Fruit fly (Drosophila melanogaster) whole organism, embryonic: Measurements from ENCODE around the gene CG14866.

Experiments
- Abd-B ChIP-seq: fragments of 200-800 bp; sonication (Bioruptor generic); optimal IDR thresholded peaks from 2 replicates; lab custom pipeline; 2018; ENCODE audit warnings: missing biosample characterization, mild to moderate bottlenecking, missing genetic modification characterization, moderate library complexity
- B-H1 ChIP-seq: fragments of 200-800 bp; sonication (Bioruptor generic); IDR thresholded peaks from 3 replicates; pipeline ENCODE4 v1.3.6; 2022; ENCODE audit warnings: missing biosample characterization, missing genetic modification characterization
- CG10267 ChIP-seq: fragments of 200-800 bp; sonication (Bioruptor generic); optimal IDR thresholded peaks from 2 replicates; lab custom pipeline; 2018; ENCODE audit warnings: missing biosample characterization, mild to moderate bottlenecking, missing genetic modification characterization, moderate library complexity
- CG11247 ChIP-seq: fragments of 200-800 bp; sonication (Bioruptor generic); IDR thresholded peaks from 2 replicates; pipeline ENCODE4 v1.3.6; 2022; ENCODE audit warnings: missing biosample characterization, missing genetic modification characterization
- CG11696 ChIP-seq: fragments of 200-800 bp; sonication (Bioruptor generic); IDR thresholded peaks from 2 replicates; pipeline ENCODE4 v1.3.6; 2022; ENCODE audit warnings: missing biosample characterization, missing genetic modification characterization
- CG12659 ChIP-seq: fragments of 200-800 bp; sonication (Bioruptor generic); optimal IDR thresholded peaks from 3 replicates; lab custom pipeline; 2017; ENCODE audit warnings: mild to moderate bottlenecking, missing biosample characterization, missing genetic modification reagents, missing genetic modification characterization
- CG13624 ChIP-seq: fragments of 200-800 bp; sonication (Bioruptor generic); optimal IDR thresholded peaks from 2 replicates; lab custom pipeline; 2016; ENCODE audit warnings: missing biosample characterization, missing genetic modification characterization
- CG14014 ChIP-seq: fragments of 200-800 bp; sonication (Bioruptor generic); IDR thresholded peaks from 2 replicates; pipeline ENCODE4 v1.3.6; 2022; ENCODE audit warnings: missing biosample characterization, missing genetic modification characterization
- CG14667 ChIP-seq: fragments of 200-800 bp; sonication (Bioruptor generic); IDR thresholded peaks from 2 replicates; pipeline ENCODE4 v1.3.6; 2022; ENCODE audit warnings: missing biosample characterization, missing genetic modification characterization
- CG17186 ChIP-seq: fragments of 200-800 bp; sonication (Bioruptor generic); optimal IDR thresholded peaks from 3 replicates; lab custom pipeline; 2017; ENCODE audit warnings: missing biosample characterization, missing genetic modification reagents, missing genetic modification characterization
- CG2116 ChIP-seq: fragments of 200-800 bp; sonication (Bioruptor generic); optimal IDR thresholded peaks from 3 replicates; lab custom pipeline; 2018; ENCODE audit warnings: missing biosample characterization, mild to moderate bottlenecking, missing genetic modification characterization
- CG33557 ChIP-seq: fragments of 200-800 bp; sonication (Bioruptor generic); optimal IDR thresholded peaks from 2 replicates; lab custom pipeline; 2019; ENCODE audit warnings: missing biosample characterization, mild to moderate bottlenecking, missing genetic modification characterization, moderate library complexity
- CG3407 ChIP-seq: fragments of 200-800 bp; sonication (Bioruptor generic); optimal IDR thresholded peaks from 2 replicates; lab custom pipeline; 2018; ENCODE audit warnings: missing biosample characterization, mild to moderate bottlenecking, missing genetic modification characterization
- CG4707 ChIP-seq: fragments of 200-800 bp; sonication (Bioruptor generic); optimal IDR thresholded peaks from 2 replicates; lab custom pipeline; 2018; ENCODE audit warnings: missing biosample characterization, mild to moderate bottlenecking, missing genetic modification characterization, moderate library complexity
- CG6175 ChIP-seq: fragments of 200-800 bp; sonication (Bioruptor generic); IDR thresholded peaks from 3 replicates; pipeline ENCODE4 v1.3.6; 2022; ENCODE audit warnings: missing biosample characterization, missing genetic modification characterization
- CG9797 ChIP-seq: fragments of 200-800 bp; sonication (Bioruptor generic); optimal IDR thresholded peaks from 3 replicates; lab custom pipeline; 2018; ENCODE audit warnings: missing biosample characterization, mild to moderate bottlenecking, missing genetic modification characterization
- CrebB ChIP-seq: fragments of 200-800 bp; sonication (Bioruptor generic); optimal IDR thresholded peaks from 3 replicates; lab custom pipeline; 2018; ENCODE audit warnings: missing biosample characterization, mild to moderate bottlenecking, missing genetic modification characterization
- D19B ChIP-seq: fragments of 200-800 bp; sonication (Bioruptor generic); optimal IDR thresholded peaks from 2 replicates; lab custom pipeline; 2017; ENCODE audit warnings: missing biosample characterization, mild to moderate bottlenecking, missing genetic modification characterization
- Dad ChIP-seq: fragments of 200-800 bp; sonication (Bioruptor generic); optimal IDR thresholded peaks from 3 replicates; lab custom pipeline; 2016; ENCODE audit warnings: missing biosample characterization, missing genetic modification characterization
- Doc3 ChIP-seq: fragments of 200-800 bp; sonication (Bioruptor generic); IDR thresholded peaks from 3 replicates; pipeline ENCODE4 v1.3.6; 2022; ENCODE audit warnings: missing biosample characterization, missing genetic modification characterization; ENCODE audit not compliant: partially characterized antibody
- Dref ChIP-seq: fragments of 200-800 bp; sonication (Bioruptor generic); IDR thresholded peaks from 2 replicates; pipeline ENCODE4 v1.3.6; 2022; ENCODE audit warnings: missing biosample characterization, missing genetic modification characterization
- HHEX ChIP-seq: fragments of 200-800 bp; sonication (Bioruptor generic); optimal IDR thresholded peaks from 3 replicates; lab custom pipeline; 2017; ENCODE audit warnings: missing biosample characterization, mild to moderate bottlenecking, missing genetic modification characterization, missing genetic modification reagents
- Hmx ChIP-seq: fragments of 200-800 bp; sonication (Bioruptor generic); optimal IDR thresholded peaks from 2 replicates; lab custom pipeline; 2016; ENCODE audit warnings: missing biosample characterization, missing genetic modification characterization
- Hr51 ChIP-seq, 2 experiments: fragments of 200-800 bp; sonication (Bioruptor generic); optimal IDR thresholded peaks; 2 replicates in 1 of 2; 3 replicates in 1 of 2; lab custom pipeline; 2016 to 2018; ENCODE audit warnings: missing biosample characterization in 2 of 2, missing genetic modification characterization in 2 of 2, mild to moderate bottlenecking in 1 of 2, moderate library complexity in 1 of 2
- Myb ChIP-seq: fragments of 200-800 bp; sonication (Bioruptor generic); optimal IDR thresholded peaks from 2 replicates; lab custom pipeline; 2016; ENCODE audit warnings: missing biosample characterization, missing genetic modification characterization
- NC2β ChIP-seq: fragments of 200-800 bp; sonication (Bioruptor generic); optimal IDR thresholded peaks from 2 replicates; lab custom pipeline; 2016; ENCODE audit warnings: missing biosample characterization, missing genetic modification characterization
- Neu2 ChIP-seq: fragments of 200-800 bp; sonication (Bioruptor generic); optimal IDR thresholded peaks from 3 replicates; lab custom pipeline; 2016; ENCODE audit warnings: missing biosample characterization, missing genetic modification characterization, borderline replicate concordance
- Nf-YB ChIP-seq: fragments of 200-800 bp; sonication (Bioruptor generic); optimal IDR thresholded peaks from 3 replicates; lab custom pipeline; 2019; ENCODE audit warnings: missing biosample characterization, mild to moderate bottlenecking, missing genetic modification characterization, moderate library complexity
- PHDP ChIP-seq: fragments of 200-800 bp; sonication (Bioruptor generic); optimal IDR thresholded peaks from 3 replicates; lab custom pipeline; 2018; ENCODE audit warnings: missing biosample characterization, mild to moderate bottlenecking, missing genetic modification characterization, moderate library complexity
- Scr ChIP-seq: fragments of 200-800 bp; sonication (Bioruptor generic); IDR thresholded peaks from 2 replicates; pipeline ENCODE4 v1.3.6; 2022; ENCODE audit warnings: missing biosample characterization, missing genetic modification characterization; ENCODE audit not compliant: partially characterized antibody
- Side ChIP-seq: fragments of 200-800 bp; sonication (Bioruptor generic); optimal IDR thresholded peaks from 2 replicates; lab custom pipeline; 2016; ENCODE audit warnings: missing biosample characterization, missing genetic modification characterization
- Xrp1 ChIP-seq: fragments of 200-800 bp; sonication (Bioruptor generic); IDR thresholded peaks from 2 replicates; pipeline ENCODE4 v1.3.6; 2022; ENCODE audit warnings: missing biosample characterization, missing genetic modification characterization
- YL-1 ChIP-seq: fragments of 200-800 bp; sonication (Bioruptor generic); optimal IDR thresholded peaks from 3 replicates; lab custom pipeline; 2017; ENCODE audit warnings: missing biosample characterization, mild to moderate bottlenecking, missing genetic modification characterization
- corto ChIP-seq: fragments of 200-800 bp; sonication (Bioruptor generic); optimal IDR thresholded peaks from 2 replicates; lab custom pipeline; 2016; ENCODE audit warnings: missing biosample characterization, mild to moderate bottlenecking, missing genetic modification characterization, moderate library complexity
- crp ChIP-seq, 2 experiments: fragments of 200-800 bp; sonication (Bioruptor generic); optimal IDR thresholded peaks; 2 replicates in 1 of 2; 3 replicates in 1 of 2; lab custom pipeline; 2017; ENCODE audit warnings: missing biosample characterization in 2 of 2, missing genetic modification characterization in 2 of 2, mild to moderate bottlenecking in 1 of 2, moderate library complexity in 1 of 2
- dimm ChIP-seq: fragments of 200-800 bp; sonication (Bioruptor generic); IDR thresholded peaks from 2 replicates; pipeline ENCODE4 v1.3.6; 2022; ENCODE audit warnings: missing biosample characterization, missing genetic modification characterization
- dm ChIP-seq: fragments of 200-800 bp; sonication (Bioruptor generic); optimal IDR thresholded peaks from 3 replicates; lab custom pipeline; 2016; ENCODE audit warnings: missing biosample characterization, missing genetic modification characterization
- fd64A ChIP-seq: fragments of 200-800 bp; sonication (Bioruptor generic); optimal IDR thresholded peaks from 3 replicates; lab custom pipeline; 2018; ENCODE audit warnings: missing biosample characterization, mild to moderate bottlenecking, missing genetic modification characterization
- gfzf ChIP-seq: fragments of 200-800 bp; sonication (Bioruptor generic); optimal IDR thresholded peaks from 2 replicates; lab custom pipeline; 2016; ENCODE audit warnings: missing biosample characterization, mild to moderate bottlenecking, missing genetic modification characterization, moderate library complexity
- gsb ChIP-seq: fragments of 200-800 bp; sonication (Bioruptor generic); IDR thresholded peaks from 2 replicates; pipeline ENCODE4 v1.3.6; 2022; ENCODE audit warnings: missing biosample characterization, missing genetic modification characterization
- gt ChIP-seq: fragments of 200-800 bp; sonication (Bioruptor generic); IDR thresholded peaks from 2 replicates; pipeline ENCODE4 v1.3.6; 2022; ENCODE audit warnings: missing biosample characterization, missing genetic modification characterization
- hb ChIP-seq: fragments of 200-800 bp; sonication (Bioruptor generic); IDR thresholded peaks from 3 replicates; pipeline ENCODE4 v1.3.6; 2022; ENCODE audit warnings: missing biosample characterization, missing genetic modification characterization; ENCODE audit not compliant: partially characterized antibody
- jumu ChIP-seq: fragments of 200-800 bp; sonication (Bioruptor generic); optimal IDR thresholded peaks from 3 replicates; lab custom pipeline; 2016; ENCODE audit warnings: missing biosample characterization, missing genetic modification characterization
- ken ChIP-seq: fragments of 200-800 bp; sonication (Bioruptor generic); IDR thresholded peaks from 3 replicates; pipeline ENCODE4 v1.3.6; 2022; ENCODE audit warnings: missing biosample characterization, missing genetic modification characterization
- lola ChIP-seq, 3 experiments: fragments of >200 bp in 2 of 3; fragments of 200-800 bp in 1 of 3; sonication (Bioruptor generic) in 1 of 3; optimal IDR thresholded peaks; 2 replicates each; lab custom pipeline; 2017 to 2019; ENCODE audit warnings: missing biosample characterization in 3 of 3, missing genetic modification characterization in 3 of 3, mild to moderate bottlenecking in 1 of 3, moderate library complexity in 1 of 3
- odd ChIP-seq: fragments of 200-800 bp; sonication (Bioruptor generic); optimal IDR thresholded peaks from 2 replicates; lab custom pipeline; 2017; ENCODE audit warnings: missing biosample characterization, mild to moderate bottlenecking, missing genetic modification characterization
- p53 ChIP-seq: fragments of 200-800 bp; sonication (Bioruptor generic); optimal IDR thresholded peaks from 2 replicates; lab custom pipeline; 2016; ENCODE audit warnings: missing biosample characterization, missing genetic modification characterization
- schlank ChIP-seq: fragments of 200-800 bp; sonication (Bioruptor generic); optimal IDR thresholded peaks from 2 replicates; lab custom pipeline; 2018; ENCODE audit warnings: missing biosample characterization, mild to moderate bottlenecking, missing genetic modification characterization
- tin ChIP-seq: fragments of 200-800 bp; sonication (Bioruptor generic); optimal IDR thresholded peaks from 3 replicates; lab custom pipeline; 2016; ENCODE audit warnings: missing biosample characterization, missing genetic modification characterization
- trh ChIP-seq: fragments of 200-800 bp; sonication (Bioruptor generic); optimal IDR thresholded peaks from 2 replicates; lab custom pipeline; 2016; ENCODE audit warnings: missing biosample characterization, missing genetic modification characterization
- unc-4 ChIP-seq: fragments of 200-800 bp; sonication (Bioruptor generic); IDR thresholded peaks from 2 replicates; pipeline ENCODE4 v1.3.6; 2022; ENCODE audit warnings: missing biosample characterization, missing genetic modification characterization; ENCODE audit not compliant: partially characterized antibody

Gene CG14866

dm6 chr3R:15346018-15346383, 29.7 kb downstream of the CG14866 start, which contains the start of the genes Surf4 and CG31301 (continued):
- TF ChIP-seq fd64A (GFP tag; lab: Kevin White, UChicago) (no peak), Xrp1 (GFP tag; lab: Robert Waterston, UW) (no peak), CG12659 (GFP tag; lab: Kevin White, UChicago) (peak; percentile 34), gsb (GFP tag; lab: Robert Waterston, UW) (no peak), Scr (GFP tag; lab: Robert Waterston, UW) (peak; percentile 68; the same call in 1 of the 2 replicates), CG4707 (no peak), CG10267 (tag; lab: Kevin White, UChicago) (peak; percentile 12), gt (no peak), trh (GFP tag; lab: Kevin White, UChicago) (no peak), jumu (GFP tag; lab: Kevin White, UChicago) (no peak), Dad (no peak), schlank (tag; lab: Kevin White, UChicago) (no peak), crp (GFP tag; optimal IDR thresholded peaks at IDR 0.05; lab: Kevin White, UChicago) (peak in 1 of 2 experiments; percentile 52), CG11696 (GFP tag; lab: Robert Waterston, UW) (no peak), CrebB (no peak), lola (GFP tag; optimal IDR thresholded peaks at IDR 0.05; lab: Kevin White, UChicago) (no peak), Doc3 (GFP tag; lab: Robert Waterston, UW) (peak; percentile 53; the same call in 2 of the 3 replicates), odd (GFP tag; lab: Kevin White, UChicago) (no peak), CG11247 (GFP tag; lab: Robert Waterston, UW) (no peak), Abd-B (no peak), Dref (GFP tag; lab: Robert Waterston, UW) (peak; percentile 91), unc-4 (peak; percentile 59), p53 (no peak), D19B (GFP tag; lab: Kevin White, UChicago) (no peak), hb (GFP tag; lab: Robert Waterston, UW) (peak; percentile 73), CG14667 (no peak), CG17186 (GFP tag; lab: Kevin White, UChicago) (peak; percentile 17), CG6175 (GFP tag; lab: Robert Waterston, UW) (no peak), Myb (GFP tag; lab: Kevin White, UChicago) (peak; percentile 18), Side (GFP tag; lab: Kevin White, UChicago) (no peak), dm (GFP tag; lab: Kevin White, UChicago) (peak; percentile 91), Hr51 (GFP tag; optimal IDR thresholded peaks at IDR 0.05; lab: Kevin White, UChicago) (no peak), corto (GFP tag; lab: Kevin White, UChicago) (no peak), Nf-YB (GFP tag; lab: Kevin White, UChicago) (no peak), B-H1 (GFP tag; lab: Robert Waterston, UW) (no peak), ken (no peak), tin (no peak), PHDP (tag; lab: Kevin White, UChicago) (peak; percentile 7), dimm (GFP tag; lab: Robert Waterston, UW) (no peak), CG9797 (GFP tag; lab: Kevin White, UChicago) (no peak), NC2β (no peak), CG33557 (GFP tag; lab: Kevin White, UChicago) (no peak), CG13624 (GFP tag; lab: Kevin White, UChicago) (peak; percentile 13), CG2116 (GFP tag; lab: Kevin White, UChicago) (peak; percentile 91), YL-1 (peak; percentile 61), gfzf (GFP tag; lab: Kevin White, UChicago) (no peak), CG3407 (GFP tag; lab: Kevin White, UChicago) (no peak), Hmx (GFP tag; lab: Kevin White, UChicago) (no peak), HHEX (GFP tag; lab: Kevin White, UChicago) (no peak), CG14014 (peak; percentile 33; the same call in 1 of the 2 replicates), Neu2 (GFP tag; lab: Kevin White, UChicago) (no peak)
